Worm (Caenorhabditis elegans) whole organism, midembryonic: ENCODE results near the gene faah-5.

Experiments used
- T22C8.4 ChIP-seq: fragments of 200-800 bp; sonication (Bioruptor generic); IDR thresholded peaks from 2 replicates; pipeline ENCODE4 v1.3.6; 2022; ENCODE audit warnings: missing genetic modification characterization, missing compliant biosample characterization
- cog-1 ChIP-seq: sonication (generic microtip); optimal IDR thresholded peaks from 2 replicates; lab custom pipeline; 2016; ENCODE audit warnings: missing genetic modification characterization, missing compliant biosample characterization
- flt-1 ChIP-seq: fragments of 200-800 bp; sonication (Bioruptor generic); IDR thresholded peaks from 2 replicates; pipeline ENCODE4 v1.3.6; 2022; ENCODE audit warnings: missing genetic modification characterization, missing compliant biosample characterization
- klf-2 ChIP-seq: fragments of 200-800 bp; sonication (Bioruptor generic); conservative IDR thresholded peaks from 2 replicates; pipeline ENCODE4 v1.3.6; 2022; ENCODE audit warnings: missing genetic modification reagents, missing genetic modification characterization, missing compliant biosample characterization
- ztf-29 ChIP-seq: fragments of 200-800 bp; sonication (Bioruptor generic); IDR thresholded peaks from 2 replicates; pipeline ENCODE4 v1.3.6; 2022; ENCODE audit warnings: missing genetic modification reagents, missing genetic modification characterization, missing compliant biosample characterization

DNA sequence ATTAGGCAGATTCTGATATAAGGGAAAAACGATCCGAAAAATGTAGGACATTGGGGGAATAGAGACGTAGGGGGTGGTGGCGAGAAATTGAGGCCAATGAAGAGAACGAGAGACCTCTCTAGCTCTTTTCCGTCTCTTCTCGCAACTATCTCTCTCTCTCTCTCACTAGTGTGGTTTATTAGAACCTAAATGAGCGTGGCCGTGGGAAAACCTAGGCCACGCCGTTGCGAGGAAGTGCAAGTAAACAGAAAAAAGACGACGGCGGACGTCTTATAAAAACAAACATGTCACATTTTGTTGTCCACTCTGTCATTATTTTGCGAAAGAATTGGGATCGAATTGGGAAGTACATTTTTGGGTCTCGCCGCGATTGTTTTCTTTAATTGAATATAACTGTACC, 21.2 kb downstream of the faah-5 start:
- TF ChIP-seq T22C8.4 (GFP tag; lab: Robert Waterston, UW) (no peak), flt-1 (GFP tag; lab: Robert Waterston, UW) (0 out of 2 replicates have a peak, but pooled peaks have one; percentile 46), klf-2 (no peak), ztf-29 (GFP tag; lab: Robert Waterston, UW) (no peak), cog-1 (tag; lab: Kevin White, UChicago) (peak; percentile 64)
